Worm (Caenorhabditis elegans) whole organism, late embryonic: ENCODE data around the gene Y45F10C.6.

ENCODE experiments used
- C08G9.2 ChIP-seq: sonication (generic microtip); optimal IDR thresholded peaks from 2 replicates; lab custom pipeline; 2016; ENCODE audit warnings: mild to moderate bottlenecking, missing genetic modification characterization, moderate library complexity, missing compliant biosample characterization
- K02D7.2 ChIP-seq: sonication (generic microtip); optimal IDR thresholded peaks from 2 replicates; lab custom pipeline; 2017; ENCODE audit warnings: mild to moderate bottlenecking, missing genetic modification characterization, missing compliant biosample characterization
- Y22D7AL.16 ChIP-seq: sonication (generic microtip); optimal IDR thresholded peaks from 2 replicates; lab custom pipeline; 2016; ENCODE audit warnings: missing genetic modification characterization, missing compliant biosample characterization
- ahr-1 ChIP-seq: sonication (generic microtip); optimal IDR thresholded peaks from 2 replicates; lab custom pipeline; 2016; ENCODE audit warnings: missing genetic modification characterization, missing compliant biosample characterization
- ama-1 ChIP-seq: fragments of 150-350 bp; optimal IDR thresholded peaks from 2 replicates; lab custom pipeline; 2014
- ceh-14 ChIP-seq: sonication (generic microtip); optimal IDR thresholded peaks from 2 replicates; lab custom pipeline; 2016; ENCODE audit warnings: missing genotype, missing genetic modification characterization, missing compliant biosample characterization
- ceh-19 ChIP-seq: fragments of 200-800 bp; sonication (Bioruptor generic); optimal IDR thresholded peaks from 2 replicates; lab custom pipeline; 2018; ENCODE audit warnings: mild to moderate bottlenecking, missing genetic modification characterization, missing compliant biosample characterization
- ceh-22 ChIP-seq: sonication (generic microtip); optimal IDR thresholded peaks from 2 replicates; lab custom pipeline; 2017; ENCODE audit warnings: missing biosample characterization, missing genetic modification characterization
- ceh-30 ChIP-seq: fragments of 150-350 bp; optimal IDR thresholded peaks from 2 replicates; lab custom pipeline; 2014; ENCODE audit warnings: missing biosample characterization, missing genetic modification characterization
- ceh-31 ChIP-seq: sonication (generic microtip); optimal IDR thresholded peaks from 2 replicates; lab custom pipeline; 2016; ENCODE audit warnings: missing genetic modification characterization, missing compliant biosample characterization
- ceh-34 ChIP-seq: sonication (generic microtip); optimal IDR thresholded peaks from 2 replicates; lab custom pipeline; 2016; ENCODE audit warnings: mild to moderate bottlenecking, missing genetic modification characterization, missing compliant biosample characterization
- ceh-45 ChIP-seq: fragments of 200-800 bp; sonication (Bioruptor generic); IDR thresholded peaks from 2 replicates; pipeline ENCODE4 v1.3.6; 2022; ENCODE audit warnings: missing genetic modification reagents, missing genetic modification characterization, missing compliant biosample characterization
- ceh-6 ChIP-seq: fragments of 200-800 bp; sonication (Bioruptor generic); optimal IDR thresholded peaks from 2 replicates; lab custom pipeline; 2018; ENCODE audit warnings: mild to moderate bottlenecking, missing genetic modification characterization, missing compliant biosample characterization
- elt-2 ChIP-seq: sonication (generic microtip); optimal IDR thresholded peaks from 2 replicates; lab custom pipeline; 2016; ENCODE audit warnings: missing genetic modification reagents, missing genetic modification characterization, missing compliant biosample characterization
- ets-4 ChIP-seq: sonication (generic microtip); optimal IDR thresholded peaks from 2 replicates; lab custom pipeline; 2016; ENCODE audit warnings: missing genetic modification characterization, missing compliant biosample characterization
- eyg-1 ChIP-seq: sonication (generic microtip); optimal IDR thresholded peaks from 2 replicates; lab custom pipeline; 2016; ENCODE audit warnings: missing genotype, missing genetic modification characterization, missing compliant biosample characterization
- fkh-6 ChIP-seq: sonication (generic microtip); optimal IDR thresholded peaks from 2 replicates; lab custom pipeline; 2016; ENCODE audit warnings: missing genetic modification characterization, missing compliant biosample characterization
- gmeb-2 ChIP-seq: sonication (generic microtip); optimal IDR thresholded peaks from 2 replicates; lab custom pipeline; 2016; ENCODE audit warnings: missing genetic modification characterization, inconsistent platforms, missing compliant biosample characterization
- hlh-30 ChIP-seq: sonication (generic microtip); optimal IDR thresholded peaks from 2 replicates; lab custom pipeline; 2017; ENCODE audit warnings: antibody characterized with exemption, missing genetic modification characterization, missing compliant biosample characterization; ENCODE audit not compliant: insufficient read depth
- hlh-8 ChIP-seq: sonication (generic microtip); optimal IDR thresholded peaks from 2 replicates; lab custom pipeline; 2016; ENCODE audit warnings: missing genotype, missing genetic modification characterization, missing compliant biosample characterization
- lin-11 ChIP-seq: fragments of 200-800 bp; sonication (Bioruptor generic); optimal IDR thresholded peaks from 2 replicates; lab custom pipeline; 2018; ENCODE audit warnings: mild to moderate bottlenecking, missing genetic modification characterization, missing compliant biosample characterization
- madf-2 ChIP-seq: sonication (generic microtip); optimal IDR thresholded peaks from 2 replicates; lab custom pipeline; 2017; ENCODE audit warnings: missing genetic modification characterization, missing compliant biosample characterization
- nfya-1 ChIP-seq: sonication (generic microtip); optimal IDR thresholded peaks from 2 replicates; lab custom pipeline; 2017; ENCODE audit warnings: missing genetic modification characterization, mild to moderate bottlenecking, missing compliant biosample characterization, antibody characterized with exemption, moderate library complexity
- nhr-11 ChIP-seq: fragments of 150-350 bp; optimal IDR thresholded peaks from 2 replicates; lab custom pipeline; 2014; ENCODE audit warnings: missing biosample characterization, missing genetic modification characterization
- nhr-232 ChIP-seq: sonication (generic microtip); optimal IDR thresholded peaks from 2 replicates; lab custom pipeline; 2016; ENCODE audit warnings: missing genetic modification characterization, missing compliant biosample characterization
- odd-2 ChIP-seq: sonication (generic microtip); optimal IDR thresholded peaks from 2 replicates; lab custom pipeline; 2017; ENCODE audit warnings: antibody characterized with exemption, mild to moderate bottlenecking, missing genetic modification characterization, missing compliant biosample characterization
- pat-9 ChIP-seq: fragments of 200-800 bp; sonication (Bioruptor generic); optimal IDR thresholded peaks from 2 replicates; lab custom pipeline; 2018; ENCODE audit warnings: mild to moderate bottlenecking, missing genetic modification characterization, moderate library complexity, missing compliant biosample characterization
- pax-1 ChIP-seq: fragments of 150-350 bp; optimal IDR thresholded peaks from 2 replicates; lab custom pipeline; 2014; ENCODE audit warnings: missing biosample characterization, missing genetic modification characterization
- pha-4 ChIP-seq: fragments of 150-350 bp; optimal IDR thresholded peaks from 2 replicates; lab custom pipeline; 2018; ENCODE audit warnings: missing biosample characterization, missing genetic modification reagents, missing genetic modification characterization
- pros-1 ChIP-seq: fragments of 150-350 bp; optimal IDR thresholded peaks from 2 replicates; lab custom pipeline; 2014; ENCODE audit warnings: missing biosample characterization, missing genetic modification reagents, missing genetic modification characterization
- ref-2 ChIP-seq: sonication (generic microtip); optimal IDR thresholded peaks from 2 replicates; lab custom pipeline; 2016; ENCODE audit warnings: missing genetic modification characterization, missing compliant biosample characterization
- rnt-1 ChIP-seq: sonication (generic microtip); optimal IDR thresholded peaks from 2 replicates; lab custom pipeline; 2016; ENCODE audit warnings: missing genetic modification characterization, missing compliant biosample characterization
- sox-2 ChIP-seq: fragments of 200-800 bp; sonication (Bioruptor generic); IDR thresholded peaks from 2 replicates; pipeline ENCODE4 v1.3.6; 2022; ENCODE audit warnings: missing genetic modification reagents, missing genetic modification characterization, missing compliant biosample characterization
- syd-9 ChIP-seq: sonication (generic microtip); optimal IDR thresholded peaks from 2 replicates; lab custom pipeline; 2016; ENCODE audit warnings: mild to moderate bottlenecking, missing genetic modification characterization, moderate library complexity, missing compliant biosample characterization
- tbx-7 ChIP-seq: sonication (generic microtip); optimal IDR thresholded peaks from 2 replicates; lab custom pipeline; 2016; ENCODE audit warnings: missing genotype, missing genetic modification characterization, missing compliant biosample characterization
- ttx-3 ChIP-seq: sonication (generic microtip); optimal IDR thresholded peaks from 2 replicates; lab custom pipeline; 2016; ENCODE audit warnings: missing genetic modification reagents, missing genetic modification characterization, missing compliant biosample characterization
- unc-55 ChIP-seq: sonication (generic microtip); optimal IDR thresholded peaks from 2 replicates; lab custom pipeline; 2017; ENCODE audit warnings: missing biosample characterization, missing genetic modification reagents, missing genetic modification characterization
- ztf-16 ChIP-seq: sonication (generic microtip); optimal IDR thresholded peaks from 2 replicates; lab custom pipeline; 2017; ENCODE audit warnings: missing genetic modification characterization, missing compliant biosample characterization

Gene Y45F10C.6

DNA sequence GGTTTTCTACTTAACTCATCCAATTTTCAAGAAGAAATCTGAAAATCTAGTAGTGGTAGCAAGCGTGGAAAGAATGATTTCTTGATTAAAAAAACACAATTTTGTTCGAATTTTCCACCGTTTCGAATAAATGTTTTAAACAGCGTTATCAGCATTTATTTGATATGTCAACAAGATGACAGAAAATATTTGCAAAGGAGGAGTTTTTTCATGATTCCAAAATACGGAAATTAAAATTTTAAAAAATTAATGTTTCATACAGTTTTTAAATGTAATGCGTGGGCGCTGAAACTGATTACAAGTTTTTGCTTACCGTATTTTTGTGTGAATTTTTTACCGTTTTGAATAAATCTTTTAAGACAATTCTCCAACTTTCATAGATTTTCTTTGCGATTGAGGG, 19.5 kb upstream of the Y45F10C.6 start:
- TF ChIP-seq pax-1 (tag; lab: Kevin White, UChicago), result no peak
- TF ChIP-seq nhr-11 (tag; lab: Kevin White, UChicago), result no peak
- no peak for TF ChIP-seq madf-2 (tag; lab: Kevin White, UChicago)
- TF ChIP-seq C08G9.2 (tag; lab: Kevin White, UChicago), result no peak
- no peak for TF ChIP-seq K02D7.2 (tag; lab: Kevin White, UChicago)
- TF ChIP-seq ceh-30 (tag; lab: Kevin White, UChicago), result no peak
- no peak for TF ChIP-seq ceh-6 (GFP tag; lab: Kevin White, UChicago)
- TF ChIP-seq ceh-22 (tag; lab: Kevin White, UChicago), result no peak
- TF ChIP-seq ceh-31, result no peak
- no peak for TF ChIP-seq unc-55 (GFP tag; lab: Kevin White, UChicago)
- TF ChIP-seq ceh-45 (GFP tag; lab: Robert Waterston, UW), result no peak
- TF ChIP-seq ztf-16 (tag; lab: Kevin White, UChicago), result no peak
- TF ChIP-seq ttx-3 (tag; lab: Kevin White, UChicago), result no peak
- no peak for TF ChIP-seq pat-9
- no peak for TF ChIP-seq rnt-1
- no peak for TF ChIP-seq ceh-14 (tag; lab: Kevin White, UChicago)
- no peak for TF ChIP-seq ref-2 (tag; lab: Kevin White, UChicago)
- no peak for TF ChIP-seq syd-9 (tag; lab: Kevin White, UChicago)
- TF ChIP-seq ama-1 (lab: Kevin White, UChicago), result no peak
- no peak for TF ChIP-seq nhr-232 (tag; lab: Kevin White, UChicago)

DNA sequence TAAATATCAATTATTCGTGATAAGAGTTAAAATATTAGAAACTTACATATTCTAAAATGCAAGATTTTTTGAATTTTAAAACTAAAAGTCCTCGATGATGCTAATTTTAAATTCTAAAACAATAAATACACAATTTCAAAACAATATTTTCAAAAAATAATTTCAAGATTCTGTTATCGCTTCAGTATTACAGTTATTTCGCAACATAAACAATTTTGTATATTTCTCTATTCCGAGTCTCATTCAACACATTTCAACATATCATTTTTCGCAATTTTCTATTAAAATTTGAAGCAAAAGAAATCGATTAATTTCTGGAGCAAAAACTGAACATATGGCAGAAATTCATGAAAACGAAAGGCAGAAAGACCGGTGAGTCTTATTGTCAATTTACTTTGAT, 19.0 kb upstream of the Y45F10C.6 start, which contains the start of gene fbxa-98:
fbxa-98 (plus strand) TSS at position 243 of the 400 bp plus-strand sequence.
- TF ChIP-seq lin-11 (tag; lab: Kevin White, UChicago), result no peak
- no peak for TF ChIP-seq fkh-6 (tag; lab: Kevin White, UChicago)
- TF ChIP-seq pax-1 (tag; lab: Kevin White, UChicago), result no peak
- TF ChIP-seq ahr-1 (tag; lab: Kevin White, UChicago), result no peak
- TF ChIP-seq, all 69 proteins: peak for 0

DNA sequence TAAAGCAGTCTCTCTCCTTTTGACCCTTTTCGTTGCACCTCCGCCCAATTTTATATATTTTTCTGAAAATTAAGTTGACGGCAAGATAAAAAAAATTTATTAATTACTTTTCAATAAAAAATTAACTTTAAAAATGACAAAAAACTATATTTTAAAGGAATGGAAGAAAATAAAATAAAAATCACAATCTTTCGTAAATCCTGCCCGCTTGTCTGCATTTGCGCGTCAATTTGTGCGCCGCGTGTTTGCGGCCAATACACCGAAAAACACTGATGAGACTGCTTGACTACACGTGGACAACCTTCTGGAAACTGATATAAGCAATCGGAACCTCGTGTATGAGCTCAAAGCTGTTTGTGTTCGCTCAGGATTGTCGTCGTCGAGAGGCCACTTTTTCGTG, 15.1 kb upstream of the Y45F10C.6 start, which contains the start of gene C08F11.7:
C08F11.7 (plus strand) TSS at position 301 of the 400 bp plus-strand sequence.
- TF ChIP-seq ceh-31 (no peak), pros-1 (tag; lab: Kevin White, UChicago) (no peak), pha-4 (no peak), odd-2 (tag; lab: Kevin White, UChicago) (no peak), eyg-1 (tag; lab: Kevin White, UChicago) (no peak), nfya-1 (tag; lab: Kevin White, UChicago) (no peak), ets-4 (tag; lab: Kevin White, UChicago) (no peak), hlh-30 (tag; lab: Kevin White, UChicago) (no peak), sox-2 (no peak)
- TF ChIP-seq, all 69 proteins: peak for 0

DNA sequence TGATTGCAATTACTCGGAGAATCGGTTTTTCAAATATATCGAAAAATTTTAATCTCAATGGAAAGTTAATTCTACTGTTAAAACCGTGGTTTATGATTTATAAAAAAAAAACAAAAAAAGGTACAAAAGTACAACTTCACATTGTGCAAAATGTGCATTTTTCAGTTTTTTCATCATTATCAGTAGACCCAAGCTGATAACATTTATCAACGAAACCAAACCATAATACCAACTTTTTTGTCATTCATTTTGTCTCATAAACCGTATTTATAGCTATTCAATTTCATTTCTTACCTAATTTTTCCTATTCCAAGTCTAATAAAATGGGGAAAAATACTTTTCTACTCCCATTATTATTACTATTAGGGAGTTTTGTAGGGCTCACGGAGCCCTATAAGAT, 13.1 kb upstream of the Y45F10C.6 start, which contains the start of gene ugt-22:
ugt-22 (plus strand) TSS at position 234 of the 400 bp plus-strand sequence.
- TF ChIP-seq hlh-8 (tag; lab: Kevin White, UChicago), result no peak
- TF ChIP-seq elt-2 (tag; lab: Kevin White, UChicago), result peak; percentile 67

DNA sequence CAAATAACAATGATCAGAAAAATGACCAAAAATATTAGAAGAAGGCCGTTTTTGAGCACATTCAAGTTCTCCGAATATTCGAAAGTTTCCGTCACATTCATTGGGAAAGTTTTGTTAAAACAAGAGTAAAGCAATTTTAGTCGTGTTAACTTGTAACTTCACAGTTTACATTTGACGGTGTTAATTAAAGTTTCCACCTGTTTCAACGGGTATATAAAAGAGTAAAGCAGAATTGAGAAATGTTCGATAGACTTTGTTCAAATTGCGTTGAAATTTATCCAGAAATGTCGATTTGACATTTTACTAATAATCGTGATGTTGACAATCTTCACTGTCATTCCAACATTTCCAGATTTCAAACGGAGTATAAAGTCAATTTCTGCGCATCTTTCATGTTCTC, 6.3 kb upstream of the Y45F10C.6 start, which contains the start of gene srz-29:
srz-29 (minus strand) TSS at position 101 of the 400 bp plus-strand sequence.
- no peak for TF ChIP-seq ama-1 (lab: Kevin White, UChicago)
- no peak for TF ChIP-seq Y22D7AL.16 (tag; lab: Kevin White, UChicago)
- no peak for TF ChIP-seq tbx-7 (tag; lab: Kevin White, UChicago)
- no peak for TF ChIP-seq hlh-30 (tag; lab: Kevin White, UChicago)
- TF ChIP-seq nhr-11 (tag; lab: Kevin White, UChicago), result no peak
- TF ChIP-seq fkh-6 (tag; lab: Kevin White, UChicago), result no peak
- no peak for TF ChIP-seq elt-2 (tag; lab: Kevin White, UChicago)
- TF ChIP-seq ceh-34 (tag; lab: Kevin White, UChicago), result no peak
- TF ChIP-seq sox-2, result no peak
- no peak for TF ChIP-seq ceh-19 (GFP tag; lab: Kevin White, UChicago)
- no peak for TF ChIP-seq gmeb-2 (tag; lab: Kevin White, UChicago)
